Worm (Caenorhabditis elegans): Measurements from ENCODE around the gene npa-1.

npa-1 gene

DNA sequence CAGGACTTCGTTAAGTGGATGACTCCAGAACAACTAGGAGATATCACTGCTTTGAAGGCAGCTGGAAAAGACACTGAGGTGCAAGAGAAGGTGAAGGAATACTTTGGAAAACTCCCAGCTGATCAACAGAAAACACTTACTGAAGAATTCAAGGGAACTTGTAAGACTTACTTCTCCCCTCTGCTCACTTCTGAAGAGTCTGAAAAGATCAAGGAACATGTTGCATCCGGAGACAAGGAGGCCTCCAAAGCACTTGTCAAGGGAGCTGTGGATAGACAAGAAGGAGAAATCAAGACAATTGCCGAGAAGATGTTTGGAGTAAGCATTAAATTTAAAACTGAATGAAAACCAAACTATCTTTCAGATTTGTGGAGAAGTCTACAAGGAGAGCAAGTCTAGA, 3.8 kb downstream of the npa-1 start:
- no peak for TF ChIP-seq ztf-23 (GFP tag; IDR thresholded peaks at IDR 0.05)
- TF ChIP-seq med-1 (GFP tag; optimal IDR thresholded peaks at IDR 0.05; ENCODE audit: insufficient read depth), result no peak
- no peak for TF ChIP-seq tab-1 (GFP tag; IDR thresholded peaks at IDR 0.05)
- TF ChIP-seq T22C8.4 (GFP tag; IDR thresholded peaks at IDR 0.05), result no peak
- TF ChIP-seq klf-2 (GFP tag; conservative IDR thresholded peaks at IDR 0.05), result no peak
- TF ChIP-seq cog-1 (tag; optimal IDR thresholded peaks at IDR 0.05), result no peak
- TF ChIP-seq flt-1 (GFP tag; IDR thresholded peaks at IDR 0.05), result no peak
- TF ChIP-seq ref-1 (GFP tag; conservative IDR thresholded peaks at IDR 0.05), result no peak
- no peak for TF ChIP-seq ztf-29 (GFP tag; IDR thresholded peaks at IDR 0.05)

DNA sequence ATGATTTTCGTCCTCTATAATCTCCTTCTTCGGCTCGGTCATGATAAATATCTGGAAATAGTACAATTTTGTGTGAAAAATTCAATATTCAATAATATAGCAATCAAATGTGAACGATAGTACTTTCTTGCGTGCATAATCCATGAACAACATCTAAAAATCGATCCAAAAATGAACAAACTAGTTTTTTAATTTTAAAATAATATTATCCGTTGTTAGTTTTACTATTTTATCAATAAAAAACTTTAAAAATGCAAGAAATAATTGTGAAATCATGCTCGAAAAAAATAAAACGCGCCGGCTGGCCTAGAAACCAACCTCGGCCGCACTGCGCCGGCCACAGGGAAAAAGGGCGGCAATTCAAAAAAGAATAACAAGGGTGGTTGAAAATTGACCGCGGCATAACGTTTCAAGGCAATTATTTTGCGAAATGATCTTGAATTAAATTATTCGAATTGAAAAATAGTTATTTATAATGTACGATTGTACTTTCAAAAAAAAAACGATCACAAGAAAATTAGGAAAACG, 9.1 kb downstream of the npa-1 start, which contains the start of gene mys-1:
Gene mys-1 (minus strand): TSS at position 51 of the 528 bp plus-strand sequence.
- TF ChIP-seq ztf-29 (GFP tag; IDR thresholded peaks at IDR 0.05) (no peak), flt-1 (GFP tag; IDR thresholded peaks at IDR 0.05) (no peak), cog-1 (tag; optimal IDR thresholded peaks at IDR 0.05) (no peak), ztf-23 (GFP tag; IDR thresholded peaks at IDR 0.05) (peak; percentile 70)

DNA sequence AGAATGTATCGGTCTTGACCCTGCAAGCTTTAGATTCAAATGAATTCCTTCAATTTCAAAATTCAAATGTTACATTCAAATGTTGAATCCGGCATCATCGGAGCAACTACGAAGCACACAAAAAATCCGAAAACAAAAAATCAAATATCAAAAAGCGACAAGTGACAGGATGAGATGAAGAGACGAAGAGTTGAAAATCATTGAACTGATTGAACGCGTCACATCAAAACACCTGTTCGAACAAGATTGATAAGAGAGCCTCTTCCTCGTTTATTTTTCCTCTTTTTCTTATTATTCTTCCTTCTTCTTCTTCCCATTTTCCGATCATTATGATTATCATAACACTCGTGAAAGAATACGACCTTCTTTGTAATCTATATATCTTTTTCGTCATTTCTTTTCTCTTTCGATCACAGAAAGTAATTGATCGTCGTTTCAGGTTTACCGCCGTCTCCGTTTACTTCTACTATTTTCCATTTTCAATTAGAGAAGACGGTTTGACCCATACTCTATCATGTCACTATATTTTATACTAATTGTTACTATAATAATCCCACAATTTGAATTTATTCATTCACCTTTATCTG, 10.0 kb downstream of the npa-1 start, which contains the start of gene VC5.2:
Gene VC5.2 (plus strand): TSS at position 439 of the 587 bp plus-strand sequence.
- TF ChIP-seq tab-1 (GFP tag; IDR thresholded peaks at IDR 0.05) (no peak), T22C8.4 (GFP tag; IDR thresholded peaks at IDR 0.05) (no peak), ztf-23 (GFP tag; IDR thresholded peaks at IDR 0.05) (no peak), flt-1 (GFP tag; IDR thresholded peaks at IDR 0.05) (no peak), med-1 (GFP tag; optimal IDR thresholded peaks at IDR 0.05; ENCODE audit: insufficient read depth) (no peak), ztf-29 (GFP tag; IDR thresholded peaks at IDR 0.05) (no peak), cog-1 (tag; optimal IDR thresholded peaks at IDR 0.05) (no peak)

DNA sequence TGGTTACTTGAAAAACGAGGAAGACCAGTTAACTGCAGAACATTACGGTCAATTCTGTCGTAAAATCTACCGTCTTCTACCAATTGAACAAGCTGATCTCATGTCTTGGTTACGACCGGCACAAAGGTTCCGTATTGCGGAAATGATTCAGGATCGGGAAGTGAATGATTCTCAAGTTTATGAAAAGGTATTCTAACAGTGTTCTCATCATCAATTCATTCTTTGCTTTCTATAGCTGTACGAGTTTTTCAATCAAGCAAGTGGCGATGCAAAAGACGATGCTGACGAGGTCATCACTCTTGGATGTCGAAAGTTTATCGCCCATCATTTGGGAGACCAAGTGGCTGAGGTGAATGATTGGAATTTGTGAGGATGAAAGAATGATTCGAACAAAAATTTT, 11.8 kb downstream of the npa-1 start:
- no peak for TF ChIP-seq flt-1 (GFP tag; IDR thresholded peaks at IDR 0.05)
- TF ChIP-seq klf-2 (GFP tag; conservative IDR thresholded peaks at IDR 0.05), result no peak
- no peak for TF ChIP-seq T22C8.4 (GFP tag; IDR thresholded peaks at IDR 0.05)
- no peak for TF ChIP-seq ref-1 (GFP tag; conservative IDR thresholded peaks at IDR 0.05)
- TF ChIP-seq tab-1 (GFP tag; IDR thresholded peaks at IDR 0.05), result no peak
- TF ChIP-seq med-1 (GFP tag; optimal IDR thresholded peaks at IDR 0.05; ENCODE audit: insufficient read depth), result no peak
- no peak for TF ChIP-seq ztf-29 (GFP tag; IDR thresholded peaks at IDR 0.05)
- TF ChIP-seq ztf-23 (GFP tag; IDR thresholded peaks at IDR 0.05), result no peak
- TF ChIP-seq cog-1 (tag; optimal IDR thresholded peaks at IDR 0.05), result no peak

DNA sequence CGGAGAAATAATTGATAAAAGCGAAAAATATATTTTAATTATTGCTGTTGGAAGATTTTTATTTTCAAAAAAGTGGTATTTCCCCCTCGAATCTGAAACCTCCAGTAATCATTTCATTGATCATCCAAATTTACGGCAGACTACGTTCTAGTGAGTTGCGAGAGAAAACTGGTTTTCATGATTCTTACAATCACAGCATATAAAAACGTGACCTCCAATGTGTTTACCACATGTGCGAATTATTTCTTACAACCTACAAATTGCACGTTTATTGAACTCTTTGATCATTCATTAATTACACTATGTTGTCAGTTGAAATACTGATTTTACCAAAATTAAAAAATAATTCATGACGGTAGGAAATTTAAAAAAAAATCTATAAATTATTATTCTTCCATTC, 13.6 kb downstream of the npa-1 start:
- TF ChIP-seq flt-1 (GFP tag; IDR thresholded peaks at IDR 0.05) (no peak), klf-2 (GFP tag; conservative IDR thresholded peaks at IDR 0.05) (no peak), tab-1 (GFP tag; IDR thresholded peaks at IDR 0.05) (no peak), ref-1 (GFP tag; conservative IDR thresholded peaks at IDR 0.05) (no peak)

DNA sequence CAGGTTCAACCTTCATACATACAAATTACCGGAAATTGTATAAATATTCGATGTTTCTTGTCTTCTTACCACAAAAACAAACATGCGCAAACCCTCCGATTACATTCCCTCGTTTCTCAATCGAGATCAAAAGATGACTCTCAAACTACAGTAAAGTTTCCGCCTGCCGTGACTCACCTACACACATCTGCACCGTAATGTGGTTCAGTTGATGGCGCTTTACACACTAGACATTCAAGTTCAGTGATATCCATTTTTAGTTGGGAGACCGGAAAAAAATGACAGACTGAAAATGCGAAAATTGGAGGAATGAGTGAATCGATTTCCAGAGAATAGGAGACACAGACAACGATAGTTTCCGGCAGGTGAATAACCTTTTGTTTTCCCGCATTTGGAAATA, 15.7 kb downstream of the npa-1 start, which contains the start of gene nhr-286:
Gene nhr-286 (minus strand): TSS at position 324 of the 400 bp plus-strand sequence.
- TF ChIP-seq ref-1 (GFP tag; conservative IDR thresholded peaks at IDR 0.05) (no peak), ztf-23 (GFP tag; IDR thresholded peaks at IDR 0.05) (no peak), klf-2 (GFP tag; conservative IDR thresholded peaks at IDR 0.05) (no peak), ztf-29 (GFP tag; IDR thresholded peaks at IDR 0.05) (no peak), med-1 (GFP tag; optimal IDR thresholded peaks at IDR 0.05; ENCODE audit: insufficient read depth) (no peak), flt-1 (GFP tag; IDR thresholded peaks at IDR 0.05) (no peak), cog-1 (tag; optimal IDR thresholded peaks at IDR 0.05) (no peak), T22C8.4 (GFP tag; IDR thresholded peaks at IDR 0.05) (no peak), tab-1 (GFP tag; IDR thresholded peaks at IDR 0.05) (no peak)

DNA sequence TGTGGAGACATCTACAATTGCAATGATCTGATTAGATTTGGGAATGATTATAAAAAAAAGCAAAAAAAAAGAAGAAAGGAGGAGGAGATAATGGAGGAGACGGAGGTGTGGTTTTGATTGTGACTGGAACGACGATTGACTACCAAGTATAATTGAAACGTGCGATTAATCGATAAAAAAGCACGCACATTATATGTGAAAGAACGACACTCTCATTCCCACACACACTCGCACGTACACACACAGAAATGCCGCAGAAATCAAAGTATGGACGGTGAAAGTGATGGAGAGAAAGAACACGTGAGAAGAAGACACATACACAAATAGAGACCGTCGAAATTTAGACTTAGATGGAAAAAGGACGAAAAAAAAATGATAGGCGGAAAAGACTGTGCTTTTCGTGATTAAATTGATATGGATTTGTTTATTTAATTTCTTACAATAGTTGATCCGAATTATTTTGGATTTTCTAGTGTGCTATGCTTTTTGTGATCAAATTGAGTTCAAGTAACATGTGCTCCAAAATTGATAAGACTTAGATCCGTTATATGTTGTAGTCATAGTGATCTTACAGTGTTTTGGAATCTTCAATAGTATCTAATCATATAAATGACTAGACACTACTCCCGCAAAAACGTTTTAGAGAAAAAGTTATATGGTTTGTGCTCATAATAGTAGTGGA, 18.3 kb downstream of the npa-1 start, which contains the start of gene nhr-135:
Gene nhr-135 (minus strand): TSS at position 51 of the 682 bp plus-strand sequence.
- TF ChIP-seq flt-1 (GFP tag; IDR thresholded peaks at IDR 0.05), result no peak
- TF ChIP-seq cog-1 (tag; optimal IDR thresholded peaks at IDR 0.05), result no peak
- no peak for TF ChIP-seq ref-1 (GFP tag; conservative IDR thresholded peaks at IDR 0.05)
- TF ChIP-seq ztf-23 (GFP tag; IDR thresholded peaks at IDR 0.05), result no peak
- no peak for TF ChIP-seq klf-2 (GFP tag; conservative IDR thresholded peaks at IDR 0.05)
- no peak for TF ChIP-seq ztf-29 (GFP tag; IDR thresholded peaks at IDR 0.05)
- TF ChIP-seq med-1 (GFP tag; optimal IDR thresholded peaks at IDR 0.05; ENCODE audit: insufficient read depth), result no peak
- peak; percentile 38; the same call in 1 of the 2 replicates for TF ChIP-seq T22C8.4 (GFP tag; IDR thresholded peaks at IDR 0.05)

DNA sequence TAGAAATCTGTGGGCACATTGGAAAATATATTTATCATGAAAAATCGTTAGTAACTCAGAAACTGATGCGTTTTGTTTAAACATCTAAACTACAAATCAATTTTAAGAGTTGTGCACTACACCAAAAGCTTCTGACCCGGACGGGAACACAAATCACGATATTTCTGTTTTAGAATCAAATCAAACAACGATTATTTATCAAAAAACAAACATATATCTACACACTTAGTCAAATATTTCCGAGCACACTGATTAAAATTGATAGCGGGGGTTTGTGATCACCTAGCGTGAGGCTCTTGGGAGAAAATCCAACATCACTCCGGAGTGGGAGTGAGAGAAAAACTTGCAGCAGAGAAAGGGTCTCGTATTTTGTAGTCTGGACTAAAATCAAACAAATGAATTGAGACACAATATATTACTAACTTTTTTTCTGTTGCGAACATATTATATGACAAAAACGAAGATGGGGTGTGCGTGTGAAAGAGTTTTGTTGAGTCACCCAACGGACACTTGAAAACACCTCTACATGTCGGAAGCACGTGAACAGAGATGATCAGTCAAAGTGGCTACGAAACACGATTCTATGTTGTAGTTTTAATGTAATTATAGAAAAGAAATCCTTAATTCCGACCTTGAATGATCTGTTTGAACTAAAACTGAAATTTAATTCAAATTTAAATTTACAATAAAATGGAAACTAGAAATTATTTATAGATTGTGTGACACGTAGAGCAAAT, 19.8 kb downstream of the npa-1 start:
- no peak for TF ChIP-seq med-1 (GFP tag; optimal IDR thresholded peaks at IDR 0.05; ENCODE audit: insufficient read depth)
- no peak for TF ChIP-seq T22C8.4 (GFP tag; IDR thresholded peaks at IDR 0.05)

DNA sequence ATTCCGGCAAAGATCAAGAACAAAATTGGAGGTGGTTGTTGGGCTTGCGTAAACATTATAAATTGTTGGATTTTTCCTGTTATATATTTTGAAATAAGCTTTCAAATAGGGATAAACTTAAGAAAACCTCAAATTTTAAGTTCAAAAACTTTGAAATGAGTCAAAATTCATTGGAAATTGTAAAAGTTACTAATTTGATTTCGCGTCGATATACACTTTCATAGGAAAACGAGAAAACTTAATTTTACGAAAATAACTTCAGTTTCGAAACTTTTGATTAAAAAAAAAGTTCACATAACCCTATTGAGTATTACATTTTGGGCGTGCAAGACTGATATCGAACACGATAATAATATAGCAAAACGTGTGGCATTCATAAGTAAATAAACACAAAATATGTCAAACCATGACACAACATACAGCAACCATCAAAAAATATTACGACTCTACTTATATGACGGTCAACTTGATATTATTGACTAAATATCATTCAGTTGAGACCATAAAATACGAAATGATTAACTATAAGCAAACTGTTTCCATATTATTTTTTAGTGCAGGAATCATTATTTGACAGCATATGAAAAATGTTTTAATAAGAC, 20.6 kb downstream of the npa-1 start:
- TF ChIP-seq T22C8.4 (GFP tag; IDR thresholded peaks at IDR 0.05) (no peak), tab-1 (GFP tag; IDR thresholded peaks at IDR 0.05) (no peak), ztf-29 (GFP tag; IDR thresholded peaks at IDR 0.05) (no peak), ztf-23 (GFP tag; IDR thresholded peaks at IDR 0.05) (no peak)

Measured in whole organism, midembryonic.